Worm (Caenorhabditis elegans) whole organism, L4 larva: ENCODE measurements around the gene sft-1.

Experiments used
- F26F4.8 ChIP-seq: fragments of 200-800 bp; sonication (Bioruptor generic); conservative IDR thresholded peaks from 2 replicates; pipeline ENCODE4 v1.3.6; 2022; ENCODE audit warnings: missing genetic modification characterization, missing compliant biosample characterization
- F49E8.2 ChIP-seq: sonication (generic microtip); optimal IDR thresholded peaks from 2 replicates; lab custom pipeline; 2016; ENCODE audit warnings: missing compliant biosample characterization, mild to moderate bottlenecking, missing genetic modification characterization, borderline replicate concordance
- T20F7.1 ChIP-seq: fragments of 200-800 bp; sonication (Bioruptor generic); optimal IDR thresholded peaks from 2 replicates; lab custom pipeline; 2018; ENCODE audit warnings: mild to moderate bottlenecking, missing genetic modification characterization, missing compliant biosample characterization
- Y48G9A.11 ChIP-seq: fragments of 200-800 bp; sonication (Bioruptor generic); IDR thresholded peaks from 2 replicates; pipeline ENCODE4 v1.3.6; 2022; ENCODE audit warnings: missing genetic modification reagents, missing genetic modification characterization, missing compliant biosample characterization
- Y5F2A.4 ChIP-seq: fragments of 200-800 bp; sonication (Bioruptor generic); optimal IDR thresholded peaks from 2 replicates; lab custom pipeline; 2018; ENCODE audit warnings: mild to moderate bottlenecking, missing genetic modification characterization, missing compliant biosample characterization
- ZK546.5 ChIP-seq, 2 experiments: sonication (generic microtip); optimal IDR thresholded peaks; 2 replicates each; lab custom pipeline; 2017; ENCODE audit warnings: missing biosample characterization in 2 of 2, missing genetic modification characterization in 2 of 2
- aha-1 ChIP-seq: fragments of 150-350 bp; peaks from one replicate; lab custom pipeline; 2014; ENCODE audit warnings: missing biosample characterization, missing genetic modification characterization
- aly-2 ChIP-seq: sonication (generic microtip); optimal IDR thresholded peaks from 2 replicates; lab custom pipeline; 2018; ENCODE audit warnings: missing biosample characterization, missing genetic modification characterization
- ama-1 ChIP-seq: fragments of 150-350 bp; optimal IDR thresholded peaks from 2 replicates; lab custom pipeline; 2014; ENCODE audit warnings: inconsistent platforms, mixed read lengths
- arid-1 ChIP-seq: fragments of 200-800 bp; sonication (Bioruptor generic); conservative IDR thresholded peaks from 2 replicates; pipeline ENCODE4 v1.3.6; 2022; ENCODE audit warnings: missing genetic modification reagents, missing genetic modification characterization, missing compliant biosample characterization
- attf-4 ChIP-seq: sonication (generic microtip); optimal IDR thresholded peaks from 3 replicates; lab custom pipeline; 2017; ENCODE audit warnings: missing biosample characterization, missing genetic modification characterization
- ceh-62 ChIP-seq: sonication (generic microtip); optimal IDR thresholded peaks from 2 replicates; lab custom pipeline; 2017; ENCODE audit warnings: missing biosample characterization, missing genetic modification characterization
- ceh-82 ChIP-seq: sonication (generic microtip); optimal IDR thresholded peaks from 2 replicates; lab custom pipeline; 2017; ENCODE audit warnings: missing biosample characterization, missing genetic modification characterization
- ctbp-1 ChIP-seq: fragments of 200-800 bp; sonication (Bioruptor generic); IDR thresholded peaks from 2 replicates; pipeline ENCODE4 v1.3.6; 2022; ENCODE audit warnings: missing genetic modification reagents, missing genetic modification characterization, missing compliant biosample characterization
- dmd-6 ChIP-seq: fragments of 200-800 bp; sonication (Bioruptor generic); IDR thresholded peaks from 2 replicates; pipeline ENCODE4 v1.3.6; 2022; ENCODE audit warnings: missing genetic modification reagents, missing genetic modification characterization, missing compliant biosample characterization
- dmd-8 ChIP-seq: fragments of 200-800 bp; sonication (Bioruptor generic); IDR thresholded peaks from 2 replicates; pipeline ENCODE4 v1.3.6; 2022; ENCODE audit warnings: missing genetic modification characterization, missing compliant biosample characterization
- dpl-1 ChIP-seq: fragments of 150-350 bp; optimal IDR thresholded peaks from 2 replicates; lab custom pipeline; 2014; ENCODE audit warnings: missing biosample characterization, missing genetic modification reagents, missing genetic modification characterization
- duxl-1 ChIP-seq: sonication (generic microtip); optimal IDR thresholded peaks from 2 replicates; lab custom pipeline; 2016; ENCODE audit warnings: mild to moderate bottlenecking, missing genetic modification characterization, moderate library complexity, missing compliant biosample characterization; ENCODE audit not compliant: poor library complexity
- dve-1 ChIP-seq: sonication (generic microtip); optimal IDR thresholded peaks from 2 replicates; lab custom pipeline; 2017; ENCODE audit warnings: antibody characterized with exemption, mild to moderate bottlenecking, missing genetic modification characterization, missing compliant biosample characterization; ENCODE audit not compliant: insufficient read depth
- egl-43 ChIP-seq: fragments of 200-800 bp; sonication (Bioruptor generic); IDR thresholded peaks from 2 replicates; pipeline ENCODE4 v1.3.6; 2022; ENCODE audit warnings: missing genetic modification reagents, missing genetic modification characterization, missing compliant biosample characterization
- fos-1 ChIP-seq: fragments of 150-350 bp; optimal IDR thresholded peaks from 2 replicates; lab custom pipeline; 2014; ENCODE audit warnings: missing biosample characterization, missing genetic modification characterization
- hif-1 ChIP-seq, 2 experiments: sonication (generic microtip); optimal IDR thresholded peaks; 2 replicates each; lab custom pipeline; 2016 to 2017; ENCODE audit warnings: missing compliant biosample characterization in 2 of 2, missing genetic modification characterization in 2 of 2, missing genetic modification reagents in 2 of 2, missing genotype in 2 of 2, mild to moderate bottlenecking in 1 of 2
- hmg-1.1 ChIP-seq: fragments of 200-800 bp; sonication (Bioruptor generic); IDR thresholded peaks from 2 replicates; pipeline ENCODE4 v1.3.6; 2022; ENCODE audit warnings: missing genetic modification reagents, missing genetic modification characterization, missing compliant biosample characterization
- lin-13 ChIP-seq: fragments of 150-350 bp; optimal IDR thresholded peaks from 2 replicates; lab custom pipeline; 2014; ENCODE audit warnings: missing biosample characterization, missing genetic modification reagents, missing genetic modification characterization
- lin-15B ChIP-seq: fragments of 150-350 bp; sonication (generic microtip); optimal IDR thresholded peaks from 3 replicates; lab custom pipeline; 2014; ENCODE audit warnings: missing biosample characterization, missing genetic modification characterization
- lin-29 ChIP-seq: fragments of 200-800 bp; sonication (Bioruptor generic); IDR thresholded peaks from 2 replicates; pipeline ENCODE4 v1.3.6; 2022; ENCODE audit warnings: missing genetic modification reagents, missing genetic modification characterization, missing compliant biosample characterization
- lin-38 ChIP-seq: fragments of 200-800 bp; sonication (Bioruptor generic); IDR thresholded peaks from 2 replicates; pipeline ENCODE4 v1.3.6; 2022; ENCODE audit warnings: missing genetic modification reagents, missing genetic modification characterization, missing compliant biosample characterization
- lir-3 ChIP-seq: sonication (generic microtip); optimal IDR thresholded peaks from 2 replicates; lab custom pipeline; 2016; ENCODE audit warnings: mild to moderate bottlenecking, missing genetic modification characterization, missing compliant biosample characterization
- lsy-2 ChIP-seq, 2 experiments: fragments of 150-350 bp in 1 of 2; sonication (generic microtip) in 1 of 2; optimal IDR thresholded peaks; 2 replicates each; lab custom pipeline; 2014 to 2017; ENCODE audit warnings: missing biosample characterization in 2 of 2, missing genetic modification characterization in 2 of 2
- mep-1 ChIP-seq: fragments of 150-350 bp; sonication (generic microtip); optimal IDR thresholded peaks from 3 replicates; lab custom pipeline; 2014; ENCODE audit warnings: missing biosample characterization, missing genetic modification characterization
- mes-2 ChIP-seq: sonication (generic microtip); optimal IDR thresholded peaks from 2 replicates; lab custom pipeline; 2016; ENCODE audit warnings: missing genotype, mild to moderate bottlenecking, missing genetic modification characterization, missing compliant biosample characterization; ENCODE audit not compliant: poor library complexity, severe bottlenecking
- nhr-102 ChIP-seq: sonication (generic microtip); optimal IDR thresholded peaks from 2 replicates; lab custom pipeline; 2016; ENCODE audit warnings: mild to moderate bottlenecking, missing genetic modification characterization, moderate library complexity, missing compliant biosample characterization
- nhr-11 ChIP-seq: fragments of 150-350 bp; optimal IDR thresholded peaks from 2 replicates; lab custom pipeline; 2014; ENCODE audit warnings: missing biosample characterization, missing genetic modification characterization
- nhr-28 ChIP-seq: fragments of 150-350 bp; optimal IDR thresholded peaks from 2 replicates; lab custom pipeline; 2014; ENCODE audit warnings: missing biosample characterization, missing genetic modification characterization
- nhr-42 ChIP-seq: fragments of 200-800 bp; sonication (Bioruptor generic); IDR thresholded peaks from 2 replicates; pipeline ENCODE4 v1.3.6; 2022; ENCODE audit warnings: missing genetic modification characterization, missing compliant biosample characterization
- nhr-48 ChIP-seq: sonication (generic microtip); optimal IDR thresholded peaks from 2 replicates; lab custom pipeline; 2016; ENCODE audit warnings: mild to moderate bottlenecking, missing genetic modification characterization, missing compliant biosample characterization
- nhr-76 ChIP-seq: fragments of 150-350 bp; optimal IDR thresholded peaks from 2 replicates; lab custom pipeline; 2014; ENCODE audit warnings: missing biosample characterization, missing genetic modification characterization
- php-3 ChIP-seq: fragments of 200-800 bp; sonication (Bioruptor generic); IDR thresholded peaks from 2 replicates; pipeline ENCODE4 v1.3.6; 2022; ENCODE audit warnings: missing genetic modification reagents, missing genetic modification characterization, missing compliant biosample characterization
- rbr-2 ChIP-seq: sonication (generic microtip); optimal IDR thresholded peaks from 2 replicates; lab custom pipeline; 2016; ENCODE audit warnings: missing genotype, missing genetic modification characterization, missing compliant biosample characterization
- sdz-12 ChIP-seq: fragments of 200-800 bp; sonication (Bioruptor generic); optimal IDR thresholded peaks from 2 replicates; lab custom pipeline; 2018; ENCODE audit warnings: mild to moderate bottlenecking, missing genetic modification characterization, missing compliant biosample characterization
- set-16 ChIP-seq: fragments of 200-800 bp; sonication (Bioruptor generic); IDR thresholded peaks from 2 replicates; pipeline ENCODE4 v1.3.6; 2022; ENCODE audit warnings: missing genetic modification reagents, missing genetic modification characterization, missing compliant biosample characterization
- snpc-4 ChIP-seq: fragments of 150-350 bp; optimal IDR thresholded peaks from 2 replicates; lab custom pipeline; 2014; ENCODE audit warnings: missing biosample characterization, missing genetic modification characterization
- spr-3 ChIP-seq: fragments of 200-800 bp; sonication (Bioruptor generic); optimal IDR thresholded peaks from 2 replicates; lab custom pipeline; 2018; ENCODE audit warnings: mild to moderate bottlenecking, missing genetic modification characterization, missing compliant biosample characterization
- unc-130 ChIP-seq: sonication (generic microtip); optimal IDR thresholded peaks from 2 replicates; lab custom pipeline; 2016; ENCODE audit warnings: missing genetic modification reagents, missing genetic modification characterization, missing compliant biosample characterization
- unc-39 ChIP-seq: sonication (generic microtip); optimal IDR thresholded peaks from 2 replicates; lab custom pipeline; 2017; ENCODE audit warnings: missing biosample characterization, missing genetic modification characterization
- unc-62 ChIP-seq, 3 experiments: fragments of 150-350 bp in 1 of 3; sonication (generic microtip); optimal IDR thresholded peaks in 2 of 3; peaks in 1 of 3; 1 replicate in 1 of 3; 2 replicates in 2 of 3; lab custom pipeline; 2014 to 2017; ENCODE audit warnings: missing biosample characterization in 3 of 3, missing genetic modification characterization in 3 of 3, missing genetic modification reagents in 3 of 3, missing genotype in 1 of 3
- zag-1 ChIP-seq: fragments of 150-350 bp; optimal IDR thresholded peaks from 2 replicates; lab custom pipeline; 2014; ENCODE audit warnings: missing biosample characterization, missing genetic modification characterization
- zip-2 ChIP-seq: fragments of 150-350 bp; optimal IDR thresholded peaks from 2 replicates; lab custom pipeline; 2014; ENCODE audit warnings: missing biosample characterization, missing genetic modification characterization
- ztf-11 ChIP-seq: fragments of 150-350 bp; optimal IDR thresholded peaks from 2 replicates; lab custom pipeline; 2014; ENCODE audit warnings: missing biosample characterization, missing genetic modification characterization

sft-1 gene

ce11 chrIII:3066769-3067168 lies 19.7 kb upstream of the sft-1 start:
- TF ChIP-seq lin-38 (GFP tag; lab: Robert Waterston, UW) (peak; percentile 29), ZK546.5 (tag; optimal IDR thresholded peaks at IDR 0.05; lab: Kevin White, UChicago) (no peak)

- no peak; the same call in 1 of the 2 replicates for TF ChIP-seq set-16 (GFP tag; lab: Robert Waterston, UW)
- no peak for TF ChIP-seq lir-3
- TF ChIP-seq F26F4.8: no peak
- TF ChIP-seq php-3 (GFP tag; lab: Robert Waterston, UW): no peak
- TF ChIP-seq ctbp-1 (GFP tag; lab: Robert Waterston, UW): no peak
- TF ChIP-seq dmd-8 (GFP tag; lab: Robert Waterston, UW): no peak
- peak; percentile 94 to 99 for TF ChIP-seq lsy-2 (tag; optimal IDR thresholded peaks at IDR 0.05; lab: Kevin White, UChicago)
- peak; percentile 90 for TF ChIP-seq lin-13 (GFP tag; lab: Kevin White, UChicago)
- TF ChIP-seq lin-29: no peak
- peak; percentile 31 for TF ChIP-seq ama-1
- no peak for TF ChIP-seq F49E8.2 (tag; lab: Kevin White, UChicago)
- no peak for TF ChIP-seq aly-2 (tag; lab: Kevin White, UChicago)
- peak; percentile 90 for TF ChIP-seq dve-1 (tag; lab: Kevin White, UChicago)
- peak; percentile 48 for TF ChIP-seq dmd-6 (GFP tag; lab: Robert Waterston, UW)
- TF ChIP-seq nhr-42 (GFP tag; lab: Robert Waterston, UW): no peak
- TF ChIP-seq unc-62 (GFP tag; optimal IDR thresholded peaks at IDR 0.05 in 1 of 2; lab: Kevin White, UChicago): peak in 1 of 2 experiments; percentile 95
- no peak for TF ChIP-seq unc-62 (tag; optimal IDR thresholded peaks at IDR 0.05; lab: Kevin White, UChicago)
- TF ChIP-seq ceh-82: no peak
- no peak for TF ChIP-seq ztf-11 (tag; lab: Kevin White, UChicago)
- TF ChIP-seq hif-1 (tag; optimal IDR thresholded peaks at IDR 0.05; lab: Kevin White, UChicago): peak in 1 of 2 experiments; percentile 70
- TF ChIP-seq arid-1 (GFP tag; lab: Robert Waterston, UW): peak; percentile 34; the same call in 1 of the 2 replicates
- peak; percentile 94 for TF ChIP-seq mep-1 (tag; lab: Kevin White, UChicago)
- no peak for TF ChIP-seq sdz-12 (GFP tag; lab: Kevin White, UChicago)
- no peak for TF ChIP-seq unc-39 (tag; lab: Kevin White, UChicago)
- no peak for TF ChIP-seq spr-3 (GFP tag; lab: Kevin White, UChicago)
- TF ChIP-seq hmg-1.1: peak; percentile 75
- TF ChIP-seq egl-43 (GFP tag; lab: Robert Waterston, UW): no peak
- peak; percentile 23 for TF ChIP-seq zag-1 (tag; lab: Kevin White, UChicago)
- TF ChIP-seq attf-4 (tag; lab: Kevin White, UChicago): no peak
- peak; percentile 61; the same call in 1 of the 2 replicates for TF ChIP-seq Y48G9A.11
- TF ChIP-seq duxl-1 (tag; lab: Kevin White, UChicago): peak; percentile 54
- peak; percentile 88 for TF ChIP-seq nhr-11
- peak; percentile 85 to 94 for TF ChIP-seq ZK546.5 (tag; optimal IDR thresholded peaks at IDR 0.05; lab: Kevin White, UChicago)
- no peak for TF ChIP-seq ceh-62 (tag; lab: Kevin White, UChicago)
- peak; percentile 85 for TF ChIP-seq aha-1 (tag; lab: Kevin White, UChicago)
- TF ChIP-seq nhr-102 (tag; lab: Kevin White, UChicago): no peak
- peak; percentile 72 for TF ChIP-seq rbr-2 (tag; lab: Kevin White, UChicago)
- TF ChIP-seq nhr-28 (tag; lab: Kevin White, UChicago): peak; percentile 69
- TF ChIP-seq nhr-76 (tag; lab: Kevin White, UChicago): no peak
- TF ChIP-seq nhr-48 (tag; lab: Kevin White, UChicago): no peak
- TF ChIP-seq zip-2 (tag; lab: Kevin White, UChicago): peak; percentile 19
- TF ChIP-seq mes-2 (tag; lab: Kevin White, UChicago): peak; percentile 93
- TF ChIP-seq snpc-4 (tag; lab: Kevin White, UChicago): no peak
- TF ChIP-seq Y5F2A.4 (GFP tag; lab: Kevin White, UChicago): no peak
- peak; percentile 89 for TF ChIP-seq T20F7.1 (GFP tag; lab: Kevin White, UChicago)
- TF ChIP-seq unc-130 (GFP tag; lab: Kevin White, UChicago): peak; percentile 40
- TF ChIP-seq fos-1: no peak
- TF ChIP-seq lin-15B (tag; lab: Kevin White, UChicago): peak; percentile 70
- peak; percentile 84 for TF ChIP-seq dpl-1 (GFP tag; lab: Kevin White, UChicago)
These were observed 18.5 kb upstream of the sft-1 start, which contains the start of gene ubl-1 for ce11 chrIII:3067909-3068455. Gene ubl-1, plus strand, starts transcription at chrIII:3068310.
